Fruit fly (Drosophila melanogaster) whole organism, prepupa: ENCODE results near the gene gcm.

ENCODE experiments used
- CG8319 ChIP-seq: fragments of 200-800 bp; sonication (Bioruptor generic); optimal IDR thresholded peaks from 3 replicates; lab custom pipeline; 2016; ENCODE audit warnings: missing biosample characterization, missing genetic modification characterization
- vri ChIP-seq: fragments of 200-800 bp; sonication (Bioruptor generic); optimal IDR thresholded peaks from 3 replicates; lab custom pipeline; 2016; ENCODE audit warnings: missing biosample characterization, mild to moderate bottlenecking, missing genetic modification characterization

DNA sequence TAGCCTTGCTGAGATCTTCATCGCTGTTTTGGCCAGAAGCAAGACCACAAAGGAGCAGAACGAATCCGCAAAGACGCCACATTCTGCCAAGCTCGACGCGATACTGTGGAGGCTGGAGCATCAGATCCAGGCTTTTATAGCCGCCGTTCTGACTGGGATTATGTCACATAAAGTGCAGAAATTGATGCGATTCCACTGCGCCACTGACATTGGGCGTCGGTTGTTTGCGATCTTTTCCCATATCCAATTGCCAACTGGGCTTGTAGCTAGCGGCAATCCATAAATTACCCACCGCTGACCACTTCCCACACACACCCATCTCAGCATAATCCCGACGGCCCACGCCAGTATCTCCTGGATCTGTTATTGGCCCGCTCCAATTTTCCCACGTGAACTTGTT lies 19.2 kb upstream of the gcm start, which contains the start of gene CG4382:
- no peak for TF ChIP-seq CG8319 (GFP tag; lab: Kevin White, UChicago)
- TF ChIP-seq vri (GFP tag; lab: Kevin White, UChicago), result no peak
